Worm (Caenorhabditis elegans) whole organism, L1 larva: Measurements from ENCODE around the gene C08E8.11.

Experiments used
- mep-1 ChIP-seq: fragments of 150-350 bp; optimal IDR thresholded peaks from 2 replicates; lab custom pipeline; 2014; ENCODE audit warnings: missing biosample characterization, missing genetic modification characterization
- nhr-85 ChIP-seq: sonication (generic microtip); peaks from one replicate; lab custom pipeline; 2016; ENCODE audit warnings: missing genetic modification characterization, inconsistent platforms, missing compliant biosample characterization
- rnt-1 ChIP-seq: sonication (generic microtip); optimal IDR thresholded peaks from 2 replicates; lab custom pipeline; 2016; ENCODE audit warnings: mild to moderate bottlenecking, missing genetic modification characterization, moderate library complexity, missing compliant biosample characterization
- snu-23 ChIP-seq: sonication (generic microtip); optimal IDR thresholded peaks from 2 replicates; lab custom pipeline; 2016; ENCODE audit warnings: missing genetic modification characterization, missing compliant biosample characterization
- ztf-11 ChIP-seq, 2 experiments: sonication (generic microtip); optimal IDR thresholded peaks; 2 replicates each; lab custom pipeline; 2016 to 2017; ENCODE audit warnings: missing genetic modification characterization in 2 of 2, missing biosample characterization in 1 of 2, missing compliant biosample characterization in 1 of 2

ce11 chrV:18337643-18338042, 13.2 kb upstream of the C08E8.11 start:
- no peak for TF ChIP-seq ztf-11 (tag; optimal IDR thresholded peaks at IDR 0.05; lab: Kevin White, UChicago)
- TF ChIP-seq rnt-1 (tag; lab: Kevin White, UChicago): no peak
- no peak for TF ChIP-seq mep-1 (tag; lab: Kevin White, UChicago)
- no peak for TF ChIP-seq snu-23 (GFP tag; lab: Kevin White, UChicago)
- no peak for TF ChIP-seq nhr-85
